Worm (Caenorhabditis elegans): ENCODE data around the gene nspe-7.

The nspe-7 gene

DNA sequence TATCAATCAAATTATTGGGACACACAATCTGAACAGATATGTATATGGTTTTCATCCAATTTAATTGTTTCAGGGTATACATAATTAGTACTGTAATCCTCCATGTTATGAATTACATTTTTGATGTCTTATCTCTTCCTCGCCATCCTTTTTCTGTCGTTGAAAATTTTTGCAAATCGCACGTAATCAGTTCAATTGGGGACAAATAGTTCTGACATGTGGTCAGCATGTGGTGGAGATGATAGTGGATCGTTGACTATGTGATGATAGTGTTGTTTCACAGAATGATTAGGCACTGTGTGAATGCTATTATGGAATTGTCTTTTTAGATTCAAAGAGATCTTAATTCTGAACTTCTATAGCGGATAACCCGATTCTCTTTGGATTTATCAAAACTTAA lies 11.6 kb upstream of the nspe-7 start:
- TF ChIP-seq aptf-2 (GFP tag; conservative IDR thresholded peaks at IDR 0.05) (no peak), attf-5 (GFP tag; optimal IDR thresholded peaks at IDR 0.05) (no peak), C06A6.2 (GFP tag; conservative IDR thresholded peaks at IDR 0.05) (no peak)

DNA sequence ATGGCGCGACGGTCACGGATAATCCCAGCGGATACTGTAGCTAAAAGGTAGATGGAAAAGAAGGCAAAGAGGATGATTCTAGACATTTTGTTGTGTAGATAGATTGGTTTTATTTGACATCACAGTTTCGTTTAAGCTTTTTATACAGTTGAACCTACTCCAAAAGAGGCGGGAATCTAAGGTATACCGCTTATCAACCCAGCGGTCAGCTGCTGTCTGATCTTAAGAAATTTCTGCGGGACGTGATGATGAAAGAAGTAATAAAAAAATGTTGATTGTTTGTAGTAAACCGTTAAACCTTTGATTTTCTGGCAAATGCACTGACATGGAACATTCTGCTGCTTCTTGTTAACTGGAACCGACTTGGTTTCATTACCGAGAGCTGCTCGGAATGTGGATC lies 10.9 kb upstream of the nspe-7 start, which contains the start of gene nspe-6:
Gene nspe-6 (minus strand): TSS at position 101 of the 400 bp plus-strand sequence.
- TF ChIP-seq unc-62 (GFP tag; optimal IDR thresholded peaks at IDR 0.05) (no peak), ztf-3 (GFP tag; optimal IDR thresholded peaks at IDR 0.05) (no peak), ZK185.1 (tag; optimal IDR thresholded peaks at IDR 0.05; ENCODE audit: poor library complexity, severe bottlenecking) (no peak), let-607 (tag; optimal IDR thresholded peaks at IDR 0.05) (no peak), F55B11.4 (tag; optimal IDR thresholded peaks at IDR 0.05; ENCODE audit: borderline replicate concordance, insufficient read depth) (no peak), ceh-100 (GFP tag; IDR thresholded peaks at IDR 0.05) (no peak), nhr-27 (tag; optimal IDR thresholded peaks at IDR 0.05) (no peak), bed-2 (GFP tag; IDR thresholded peaks at IDR 0.05) (no peak), D2030.7 (GFP tag; IDR thresholded peaks at IDR 0.05) (no peak)

DNA sequence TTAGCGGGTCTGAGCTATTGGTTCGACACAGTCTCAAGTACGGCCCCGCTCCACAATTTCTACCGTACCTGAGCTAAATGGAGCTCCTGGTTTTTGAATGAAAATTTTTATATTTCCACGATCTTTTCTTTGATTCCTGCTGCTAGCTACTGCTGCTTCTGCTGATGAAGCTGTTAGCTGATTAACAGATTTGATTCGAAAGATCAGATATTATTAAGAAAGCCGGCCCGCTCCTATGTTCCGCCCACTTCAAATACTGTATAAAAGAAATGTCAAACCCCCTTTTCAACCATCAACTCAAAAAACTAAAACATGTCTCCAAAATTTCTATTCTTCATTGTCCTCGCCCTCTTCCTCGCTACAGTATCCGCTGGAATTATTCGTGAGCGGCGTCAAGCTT lies 9.4 kb upstream of the nspe-7 start, which contains the start of gene nspe-3:
Gene nspe-3 (plus strand): TSS at position 301 of the 400 bp plus-strand sequence.
- TF ChIP-seq Y67H2A.10 (GFP tag; conservative IDR thresholded peaks at IDR 0.05) (no peak), tbp1 (GFP tag; optimal IDR thresholded peaks at IDR 0.05) (no peak), nhr-90 (tag; optimal IDR thresholded peaks at IDR 0.05) (no peak), akir-1 (GFP tag; optimal IDR thresholded peaks at IDR 0.05) (no peak), ceh-79 (tag; optimal IDR thresholded peaks at IDR 0.05) (no peak), lag-1 (GFP tag; IDR thresholded peaks at IDR 0.05) (no peak), nfyb-1 (GFP tag; IDR thresholded peaks at IDR 0.05) (no peak), F49E8.2 (tag; optimal IDR thresholded peaks at IDR 0.05; ENCODE audit: insufficient read depth) (no peak), nfya-2 (GFP tag; IDR thresholded peaks at IDR 0.05) (no peak), somi-1 (GFP tag; optimal IDR thresholded peaks at IDR 0.05) (no peak), lin-40 (tag; optimal IDR thresholded peaks at IDR 0.05) (no peak), F37B4.10 (GFP tag; IDR thresholded peaks at IDR 0.05) (no peak), dpl-1 (GFP tag; optimal IDR thresholded peaks at IDR 0.05) (no peak), rec-8 (tag; optimal IDR thresholded peaks at IDR 0.05) (no peak)

DNA sequence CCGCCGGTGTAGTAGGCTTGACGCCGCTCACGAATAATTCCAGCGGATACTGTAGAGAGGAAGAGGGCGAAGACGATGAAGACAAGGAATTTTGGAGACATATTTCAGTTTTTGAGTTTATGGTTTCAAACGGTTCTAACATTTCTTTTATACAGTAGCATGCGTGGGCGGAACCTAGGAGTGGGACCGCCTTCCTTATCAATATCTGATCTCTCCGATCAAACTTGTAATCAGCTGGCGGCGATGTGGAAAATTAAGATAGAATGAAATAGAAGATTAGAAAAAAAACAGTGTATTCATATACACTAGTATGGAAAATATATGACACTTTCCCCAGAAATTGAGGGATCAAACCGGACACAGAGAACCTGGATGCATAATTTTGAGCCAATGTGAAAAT lies 7.7 kb upstream of the nspe-7 start, which contains the start of gene nspe-2:
Gene nspe-2 (minus strand): TSS at position 101 of the 400 bp plus-strand sequence.
- no peak for TF ChIP-seq lin-26 (GFP tag; IDR thresholded peaks at IDR 0.05)
- TF ChIP-seq lin-40 (tag; optimal IDR thresholded peaks at IDR 0.05) = no peak
- no peak for TF ChIP-seq mel-28 (tag; optimal IDR thresholded peaks at IDR 0.05; ENCODE audit: borderline replicate concordance)
- no peak for TF ChIP-seq ccch-3 (GFP tag; optimal IDR thresholded peaks at IDR 0.05)
- no peak for TF ChIP-seq hsf-1 (GFP tag; IDR thresholded peaks at IDR 0.05)
- no peak for TF ChIP-seq F33H1.4 (GFP tag; IDR thresholded peaks at IDR 0.05)
- no peak for TF ChIP-seq mxl-1 (tag; optimal IDR thresholded peaks at IDR 0.05)

DNA sequence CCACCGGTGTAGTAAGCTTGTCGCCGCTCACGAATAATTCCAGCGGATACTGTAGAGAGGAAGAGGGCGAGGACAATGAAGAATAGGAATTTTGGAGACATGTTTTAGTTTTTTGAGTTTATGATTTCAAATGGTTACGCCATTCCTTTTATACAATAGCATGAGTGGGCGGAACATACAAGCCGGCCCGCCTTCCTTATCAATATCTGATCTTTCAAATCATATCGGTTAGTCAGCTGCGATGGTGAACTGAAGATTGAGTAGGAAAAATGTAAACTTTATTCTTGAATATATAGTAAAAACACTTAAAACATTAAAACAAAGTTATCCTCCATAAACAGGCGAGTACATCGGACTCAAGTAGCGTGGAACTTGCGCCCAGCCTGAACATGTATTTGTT lies 6.2 kb upstream of the nspe-7 start, which contains the start of gene nspe-1:
Gene nspe-1 (minus strand): TSS at position 101 of the 400 bp plus-strand sequence.
- no peak for TF ChIP-seq zfh-2 (GFP tag; conservative IDR thresholded peaks at IDR 0.05)
- TF ChIP-seq nhr-27 (tag; optimal IDR thresholded peaks at IDR 0.05) = no peak
- no peak for TF ChIP-seq F57C9.4 (tag; optimal IDR thresholded peaks at IDR 0.05)
- TF ChIP-seq F39B2.1 (GFP tag; IDR thresholded peaks at IDR 0.05) = no peak
- TF ChIP-seq dpl-1 (GFP tag; optimal IDR thresholded peaks at IDR 0.05) = no peak
- TF ChIP-seq aptf-2 (GFP tag; conservative IDR thresholded peaks at IDR 0.05) = no peak
- no peak for TF ChIP-seq F55B11.4 (tag; optimal IDR thresholded peaks at IDR 0.05; ENCODE audit: borderline replicate concordance, insufficient read depth)
- no peak for TF ChIP-seq repo-1 (tag; optimal IDR thresholded peaks at IDR 0.05)
- TF ChIP-seq ets-4 (GFP tag; optimal IDR thresholded peaks at IDR 0.05) = no peak
- no peak for TF ChIP-seq efl-1 (GFP tag; optimal IDR thresholded peaks at IDR 0.05)
